Fruit fly (Drosophila melanogaster): ENCODE results near the gene PolD1.
A peak's percentile ranks its signal among the peaks of the same experiment; 100 is the strongest.

Gene PolD1

dm6 chr3L:15967588-15968500 lies 19.8 kb downstream of the PolD1 start, which contains the start of the genes Brr2 and CG10516 (continued):
- no peak for TF ChIP-seq CG7839 (tag; optimal IDR thresholded peaks at IDR 0.05)
- no peak for TF ChIP-seq jigr1 (GFP tag; IDR thresholded peaks at IDR 0.05)
- no peak for TF ChIP-seq sc (optimal IDR thresholded peaks at IDR 0.05)
- TF ChIP-seq sc (GFP tag; optimal IDR thresholded peaks at IDR 0.05) = no peak
- TF ChIP-seq CG7928 (GFP tag; optimal IDR thresholded peaks at IDR 0.05) = peak; percentile 30
- peak; percentile 62 for TF ChIP-seq CG13287 (GFP tag; IDR thresholded peaks at IDR 0.05; ENCODE audit: partially characterized antibody)
- TF ChIP-seq NK7.1 (GFP tag; optimal IDR thresholded peaks at IDR 0.05) = no peak
- no peak for TF ChIP-seq z (GFP tag; IDR thresholded peaks at IDR 0.05)
- no peak for TF ChIP-seq ttk (GFP tag; IDR thresholded peaks at IDR 0.05)
- no peak for TF ChIP-seq zen2 (GFP tag; IDR thresholded peaks at IDR 0.05; ENCODE audit: partially characterized antibody)
- no peak for TF ChIP-seq tx (GFP tag; optimal IDR thresholded peaks at IDR 0.05)
- no peak for TF ChIP-seq CG7357 (GFP tag; IDR thresholded peaks at IDR 0.05)
- TF ChIP-seq fd96Cb (tag; optimal IDR thresholded peaks at IDR 0.05) = no peak
- TF ChIP-seq Neu2 (GFP tag; optimal IDR thresholded peaks at IDR 0.05; ENCODE audit: borderline replicate concordance) = no peak
- peak in 1 of 2 experiments; percentile 22 for TF ChIP-seq dpn (GFP tag; optimal IDR thresholded peaks at IDR 0.05)
- TF ChIP-seq Optix (GFP tag; IDR thresholded peaks at IDR 0.05) = no peak
- no peak for TF ChIP-seq CG31388 (GFP tag; optimal IDR thresholded peaks at IDR 0.05)
- no peak for TF ChIP-seq Ravus (GFP tag; IDR thresholded peaks at IDR 0.05)
- TF ChIP-seq CG15011 (GFP tag; optimal IDR thresholded peaks at IDR 0.05) = no peak
- no peak for TF ChIP-seq ro (GFP tag; IDR thresholded peaks at IDR 0.05)
- peak; percentile 50 for TF ChIP-seq Bteb2 (GFP tag; optimal IDR thresholded peaks at IDR 0.05)
- peak; percentile 87 for TF ChIP-seq YL-1 (GFP tag; optimal IDR thresholded peaks at IDR 0.05)
- no peak for TF ChIP-seq pb (GFP tag; optimal IDR thresholded peaks at IDR 0.05)
- no peak for TF ChIP-seq C15 (GFP tag; IDR thresholded peaks at IDR 0.05)
- peak; percentile 60 for TF ChIP-seq lilli (GFP tag; optimal IDR thresholded peaks at IDR 0.05)
- no peak for TF ChIP-seq H2.0 (GFP tag; IDR thresholded peaks at IDR 0.05)
- no peak for TF ChIP-seq ATbp (GFP tag; optimal IDR thresholded peaks at IDR 0.05)
- no peak for TF ChIP-seq CG17568 (GFP tag; optimal IDR thresholded peaks at IDR 0.05)
- no peak for TF ChIP-seq CG15601 (tag; optimal IDR thresholded peaks at IDR 0.05)
- TF ChIP-seq onecut (GFP tag; IDR thresholded peaks at IDR 0.05) = peak; percentile 59
- no peak for TF ChIP-seq Fer1 (GFP tag; optimal IDR thresholded peaks at IDR 0.05)
- no peak for TF ChIP-seq B-H2 (GFP tag; optimal IDR thresholded peaks at IDR 0.05)
- no peak for TF ChIP-seq CG2199 (GFP tag; IDR thresholded peaks at IDR 0.05)
- peak; percentile 31 for TF ChIP-seq zfh2 (GFP tag; optimal IDR thresholded peaks at IDR 0.05)
- no peak; the same call in 1 of the 2 replicates for TF ChIP-seq CG9932 (GFP tag; IDR thresholded peaks at IDR 0.05)
- TF ChIP-seq stc (GFP tag; IDR thresholded peaks at IDR 0.05) = no peak
- TF ChIP-seq Spps (tag; optimal IDR thresholded peaks at IDR 0.05) = no peak
- TF ChIP-seq CG15479 (GFP tag; optimal IDR thresholded peaks at IDR 0.05) = no peak
- no peak for TF ChIP-seq CG2875 (GFP tag; optimal IDR thresholded peaks at IDR 0.05)
- no peak for TF ChIP-seq CG8388 (GFP tag; optimal IDR thresholded peaks at IDR 0.05)
- no peak for TF ChIP-seq dan (GFP tag; IDR thresholded peaks at IDR 0.05)
- TF ChIP-seq insv (GFP tag; optimal IDR thresholded peaks at IDR 0.05) = peak in 1 of 2 experiments; percentile 25
- no peak for TF ChIP-seq pita (GFP tag; optimal IDR thresholded peaks at IDR 0.05)
- peak; percentile 94 for TF ChIP-seq E2f2 (GFP tag; IDR thresholded peaks at IDR 0.05)
- TF ChIP-seq sr (GFP tag; IDR thresholded peaks at IDR 0.05) = no peak
- TF ChIP-seq CG15073 (GFP tag; optimal IDR thresholded peaks at IDR 0.05) = no peak
- no peak for TF ChIP-seq PHDP (tag; optimal IDR thresholded peaks at IDR 0.05)
- TF ChIP-seq Xrp1 (GFP tag; IDR thresholded peaks at IDR 0.05) = no peak
- TF ChIP-seq CG7372 (GFP tag; IDR thresholded peaks at IDR 0.05) = no peak
- no peak for TF ChIP-seq zf30C (GFP tag; optimal IDR thresholded peaks at IDR 0.05)
